Fruit fly (Drosophila melanogaster): Measurements from ENCODE around the gene CG14957.

dm6 chr3L:3192333-3192894, 5.1 kb downstream of the CG14957 start, which contains the start of gene CG14965:
- TF ChIP-seq CTCF (optimal IDR thresholded peaks at IDR 0.05) = no peak
- no peak for TF ChIP-seq CG8478 (optimal IDR thresholded peaks at IDR 0.05)
